Fruit fly (Drosophila melanogaster): ENCODE data around the gene CG8086.

CG8086 gene

dm6 chr2L:8276287-8276686 is 19.0 kb upstream of the CG8086 start:
- no peak for TF ChIP-seq spab (GFP tag; optimal IDR thresholded peaks at IDR 0.05)
- TF ChIP-seq fkh (GFP tag; optimal IDR thresholded peaks at IDR 0.05): peak; percentile 82

dm6 chr2L:8274958-8275584 is 17.8 kb upstream of the CG8086 start:
- peak; percentile 10 to 64 for TF ChIP-seq salr (GFP tag; optimal IDR thresholded peaks at IDR 0.05)
- TF ChIP-seq cyc (GFP tag; optimal IDR thresholded peaks at IDR 0.05): peak; percentile 0
- peak; percentile 65 for TF ChIP-seq Eip75B (GFP tag; optimal IDR thresholded peaks at IDR 0.05)
- peak; percentile 87 for TF ChIP-seq eg (GFP tag; IDR thresholded peaks at IDR 0.05)
- peak; percentile 81 for TF ChIP-seq CG6163 (GFP tag; IDR thresholded peaks at IDR 0.05)
- peak; percentile 69 for TF ChIP-seq pdm3 (GFP tag; optimal IDR thresholded peaks at IDR 0.05)
- TF ChIP-seq Blimp-1 (GFP tag; optimal IDR thresholded peaks at IDR 0.05): no peak
- TF ChIP-seq Gug (GFP tag; IDR thresholded peaks at IDR 0.05): peak; percentile 52
- peak; percentile 15 for TF ChIP-seq Sox14 (GFP tag; optimal IDR thresholded peaks at IDR 0.05)
- peak; percentile 55 for TF ChIP-seq CG1621 (tag; optimal IDR thresholded peaks at IDR 0.05)
- peak; percentile 7 for TF ChIP-seq Ets21C (GFP tag; optimal IDR thresholded peaks at IDR 0.05)
- no peak for TF ChIP-seq Eip93F (GFP tag; optimal IDR thresholded peaks at IDR 0.05)
- TF ChIP-seq net (GFP tag; optimal IDR thresholded peaks at IDR 0.05): peak; percentile 53
- peak; percentile 79 for TF ChIP-seq Ets96B (tag; optimal IDR thresholded peaks at IDR 0.05)
- peak; percentile 58 for TF ChIP-seq Lpt (GFP tag; optimal IDR thresholded peaks at IDR 0.05)
- peak; percentile 87 for TF ChIP-seq CG8119 (GFP tag; IDR thresholded peaks at IDR 0.05)
- peak; percentile 56 for TF ChIP-seq CG6808 (GFP tag; optimal IDR thresholded peaks at IDR 0.05)
- peak; percentile 42 for TF ChIP-seq CG31627 (GFP tag; optimal IDR thresholded peaks at IDR 0.05)
- peak; percentile 60 for TF ChIP-seq CG8632 (GFP tag; optimal IDR thresholded peaks at IDR 0.05)
- no peak for TF ChIP-seq Hr38 (GFP tag; optimal IDR thresholded peaks at IDR 0.05)
- peak; percentile 41 for TF ChIP-seq CG16779 (tag; optimal IDR thresholded peaks at IDR 0.05)
- TF ChIP-seq CG11902 (GFP tag; optimal IDR thresholded peaks at IDR 0.05): no peak
- peak; percentile 72 for TF ChIP-seq CG3032 (tag; optimal IDR thresholded peaks at IDR 0.05)
- TF ChIP-seq CG15336 (GFP tag; IDR thresholded peaks at IDR 0.05): peak; percentile 91
- TF ChIP-seq acj6 (GFP tag; optimal IDR thresholded peaks at IDR 0.05): peak; percentile 70
- peak; percentile 74 for TF ChIP-seq CG34406 (GFP tag; optimal IDR thresholded peaks at IDR 0.05)
- TF ChIP-seq CG6276 (GFP tag; optimal IDR thresholded peaks at IDR 0.05): peak; percentile 76
- TF ChIP-seq Sox15 (GFP tag; optimal IDR thresholded peaks at IDR 0.05): peak; percentile 33
- no peak for TF ChIP-seq CG6854 (GFP tag; optimal IDR thresholded peaks at IDR 0.05)
- peak; percentile 70 for TF ChIP-seq esn (GFP tag; optimal IDR thresholded peaks at IDR 0.05)
- peak; percentile 75 for TF ChIP-seq fkh (GFP tag; optimal IDR thresholded peaks at IDR 0.05)
- peak; percentile 25 for TF ChIP-seq Met (GFP tag; optimal IDR thresholded peaks at IDR 0.05)
- peak; percentile 36 for TF ChIP-seq dac (GFP tag; optimal IDR thresholded peaks at IDR 0.05)
- peak; percentile 30 for TF ChIP-seq fd59A (GFP tag; optimal IDR thresholded peaks at IDR 0.05)
- peak; percentile 31 for TF ChIP-seq topi (GFP tag; optimal IDR thresholded peaks at IDR 0.05)
- TF ChIP-seq CG10631 (GFP tag; optimal IDR thresholded peaks at IDR 0.05): peak; percentile 63
- peak; percentile 67 for TF ChIP-seq OdsH (GFP tag; optimal IDR thresholded peaks at IDR 0.05)
- peak; percentile 42 for TF ChIP-seq CG7368 (GFP tag; optimal IDR thresholded peaks at IDR 0.05)
- TF ChIP-seq fd85E (GFP tag; optimal IDR thresholded peaks at IDR 0.05): no peak
- TF ChIP-seq vri (GFP tag; optimal IDR thresholded peaks at IDR 0.05): peak; percentile 13
- TF ChIP-seq spab (GFP tag; optimal IDR thresholded peaks at IDR 0.05): peak; percentile 53
- TF ChIP-seq CG3919 (GFP tag; optimal IDR thresholded peaks at IDR 0.05): peak; percentile 58
- TF ChIP-seq ss (GFP tag; optimal IDR thresholded peaks at IDR 0.05): peak; percentile 23 to 53
- TF ChIP-seq CG8319 (GFP tag; optimal IDR thresholded peaks at IDR 0.05): peak; percentile 6
- peak; percentile 50 for TF ChIP-seq CG11762 (GFP tag; optimal IDR thresholded peaks at IDR 0.05; ENCODE audit: insufficient read depth)
- TF ChIP-seq CG11294 (GFP tag; IDR thresholded peaks at IDR 0.05): 0 out of 2 replicates have a peak, but pooled peaks have one; percentile 34
- peak; percentile 81 for TF ChIP-seq CG32006 (GFP tag; optimal IDR thresholded peaks at IDR 0.05)
- peak; percentile 44 for TF ChIP-seq CG9139 (GFP tag; optimal IDR thresholded peaks at IDR 0.05)
- peak; percentile 55 for TF ChIP-seq Hr39 (GFP tag; optimal IDR thresholded peaks at IDR 0.05)

Measured in whole organism, prepupa.